Fruit fly (Drosophila melanogaster): ENCODE measurements around the gene CG16863.

Gene CG16863

dm6 chr2L:13784155-13784681 lies 6.5 kb upstream of the CG16863 start, which contains the start of gene CG16890:
Gene CG16890, minus strand, starts transcription at chr2L:13784338.
- TF ChIP-seq ey (GFP tag; optimal IDR thresholded peaks at IDR 0.05) (no peak), Rel (GFP tag; optimal IDR thresholded peaks at IDR 0.05) (no peak), Rel (tag; optimal IDR thresholded peaks at IDR 0.05) (peak; percentile 99), h (GFP tag; optimal IDR thresholded peaks at IDR 0.05) (peak; percentile 44), jim (GFP tag; optimal IDR thresholded peaks at IDR 0.05) (no peak)

- no peak for TF ChIP-seq brk (GFP tag; optimal IDR thresholded peaks at IDR 0.05)
- no peak for TF ChIP-seq sv (GFP tag; optimal IDR thresholded peaks at IDR 0.05)
- TF ChIP-seq Rel (GFP tag; optimal IDR thresholded peaks at IDR 0.05) = no peak
- TF ChIP-seq Rel (tag; optimal IDR thresholded peaks at IDR 0.05) = peak; percentile 47
- no peak for TF ChIP-seq Sp1 (GFP tag; optimal IDR thresholded peaks at IDR 0.05)
- TF ChIP-seq pan (optimal IDR thresholded peaks at IDR 0.05) = no peak
- no peak for TF ChIP-seq tai (GFP tag; optimal IDR thresholded peaks at IDR 0.05)
- no peak for TF ChIP-seq Hr83 (GFP tag; optimal IDR thresholded peaks at IDR 0.05; ENCODE audit: poor library complexity, severe bottlenecking)
Observed at dm6 chr2L:13793405-13793804, 2.6 kb downstream of the CG16863 start, which contains the start of gene Sec71. Gene Sec71, plus strand, starts transcription at chr2L:13793521.

- no peak for TF ChIP-seq tai (GFP tag; optimal IDR thresholded peaks at IDR 0.05)
- no peak for TF ChIP-seq Hnf4 (GFP tag; optimal IDR thresholded peaks at IDR 0.05)
Observed at dm6 chr2L:13801166-13801565, 10.4 kb downstream of the CG16863 start.

- TF ChIP-seq Hr83 (GFP tag; optimal IDR thresholded peaks at IDR 0.05; ENCODE audit: poor library complexity, severe bottlenecking) = no peak
- TF ChIP-seq Hnf4 (GFP tag; optimal IDR thresholded peaks at IDR 0.05) = no peak
- no peak for TF ChIP-seq rgr (GFP tag; optimal IDR thresholded peaks at IDR 0.05)
- no peak for TF ChIP-seq Jra (GFP tag; optimal IDR thresholded peaks at IDR 0.05)
- no peak for TF ChIP-seq h (GFP tag; optimal IDR thresholded peaks at IDR 0.05)
- no peak for TF ChIP-seq Abd-B (GFP tag; optimal IDR thresholded peaks at IDR 0.05)
- no peak for TF ChIP-seq ey (GFP tag; optimal IDR thresholded peaks at IDR 0.05)
- TF ChIP-seq CrebA (GFP tag; optimal IDR thresholded peaks at IDR 0.05; ENCODE audit: borderline replicate concordance) = no peak
- no peak for TF ChIP-seq pan (optimal IDR thresholded peaks at IDR 0.05)
Observed at dm6 chr2L:13802075-13802639, 11.4 kb downstream of the CG16863 start.

dm6 chr2L:13803032-13803661 lies 12.4 kb downstream of the CG16863 start, which contains the start of gene CAH1:
Gene CAH1, plus strand, starts transcription at chr2L:13803626.
- TF ChIP-seq dsf (GFP tag; optimal IDR thresholded peaks at IDR 0.05; ENCODE audit: borderline replicate concordance) = no peak
- TF ChIP-seq br (GFP tag; optimal IDR thresholded peaks at IDR 0.05) = no peak
- TF ChIP-seq Dfd (GFP tag; optimal IDR thresholded peaks at IDR 0.05) = no peak
- no peak for TF ChIP-seq fru (GFP tag; optimal IDR thresholded peaks at IDR 0.05)
- no peak for TF ChIP-seq lola (GFP tag; optimal IDR thresholded peaks at IDR 0.05)
- TF ChIP-seq tai (GFP tag; optimal IDR thresholded peaks at IDR 0.05) = no peak
- TF ChIP-seq dl (GFP tag; optimal IDR thresholded peaks at IDR 0.05; ENCODE audit: insufficient read depth in 1 of 2, partially characterized antibody in 2 of 2) = no peak
- no peak for TF ChIP-seq Mio (GFP tag; optimal IDR thresholded peaks at IDR 0.05)
- no peak for TF ChIP-seq sv (GFP tag; optimal IDR thresholded peaks at IDR 0.05)
- TF ChIP-seq dmrt93B (GFP tag; optimal IDR thresholded peaks at IDR 0.05) = no peak
- TF ChIP-seq pan (optimal IDR thresholded peaks at IDR 0.05) = no peak
- no peak for TF ChIP-seq foxo (GFP tag; optimal IDR thresholded peaks at IDR 0.05)
- no peak for TF ChIP-seq psq (GFP tag; optimal IDR thresholded peaks at IDR 0.05)
- TF ChIP-seq Rel (GFP tag; optimal IDR thresholded peaks at IDR 0.05) = no peak
- TF ChIP-seq Rel (tag; optimal IDR thresholded peaks at IDR 0.05) = no peak
- TF ChIP-seq Sp1 (GFP tag; optimal IDR thresholded peaks at IDR 0.05) = no peak
- no peak for TF ChIP-seq HLH106 (tag; optimal IDR thresholded peaks at IDR 0.05)
- no peak for TF ChIP-seq Hr78 (GFP tag; optimal IDR thresholded peaks at IDR 0.05)
- TF ChIP-seq Hnf4 (GFP tag; optimal IDR thresholded peaks at IDR 0.05) = no peak
